Worm (Caenorhabditis elegans): Measurements from ENCODE around the gene F32D8.2.

DNA sequence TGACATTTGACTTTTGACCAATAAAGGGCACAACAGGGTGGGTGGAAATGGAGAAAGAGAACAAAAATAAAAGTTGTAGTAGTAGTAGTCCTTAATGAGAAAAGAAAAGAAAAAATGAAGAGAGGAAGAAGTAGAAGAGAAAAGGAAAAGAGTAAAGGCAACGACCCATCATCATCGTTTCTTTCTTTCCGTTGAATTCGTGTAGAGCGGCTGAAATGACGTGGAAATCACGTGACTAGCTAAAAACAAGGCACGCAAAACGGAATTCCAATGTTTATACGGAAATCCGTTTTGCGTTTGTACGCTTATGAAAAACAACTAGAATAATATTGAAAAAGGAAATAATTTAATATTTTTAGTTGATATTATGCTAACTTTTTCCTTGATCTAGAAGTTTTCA lies 16.0 kb upstream of the F32D8.2 start:
- TF ChIP-seq pha-4 (tag; optimal IDR thresholded peaks at IDR 0.05): no peak
- no peak for TF ChIP-seq ceh-45 (GFP tag; IDR thresholded peaks at IDR 0.05)
- no peak for TF ChIP-seq hlh-6 (tag; optimal IDR thresholded peaks at IDR 0.05)
- TF ChIP-seq fkh-10 (GFP tag; optimal IDR thresholded peaks at IDR 0.05): no peak
- TF ChIP-seq nhr-11 (tag; optimal IDR thresholded peaks at IDR 0.05): no peak
- TF ChIP-seq ceh-30 (tag; optimal IDR thresholded peaks at IDR 0.05): no peak
